Fruit fly (Drosophila melanogaster) whole organism, embryonic: ENCODE results near the gene CSN6.

ENCODE experiments used
- CG12071 ChIP-seq: fragments of 200-800 bp; sonication (Bioruptor generic); optimal IDR thresholded peaks from 3 replicates; lab custom pipeline; 2018; ENCODE audit warnings: missing biosample characterization, mild to moderate bottlenecking, missing genetic modification characterization
- CG12155 ChIP-seq: fragments of 200-800 bp; sonication (Bioruptor generic); optimal IDR thresholded peaks from 3 replicates; lab custom pipeline; 2016; ENCODE audit warnings: missing biosample characterization, missing genetic modification characterization
- CG12299 ChIP-seq: fragments of 200-800 bp; sonication (Bioruptor generic); optimal IDR thresholded peaks from 2 replicates; lab custom pipeline; 2018; ENCODE audit warnings: missing biosample characterization, mild to moderate bottlenecking, missing genetic modification characterization
- CG12942 ChIP-seq: fragments of 200-800 bp; sonication (Bioruptor generic); optimal IDR thresholded peaks from 3 replicates; lab custom pipeline; 2016; ENCODE audit warnings: missing biosample characterization, missing genetic modification characterization
- CG13287 ChIP-seq: fragments of 200-800 bp; sonication (Bioruptor generic); IDR thresholded peaks from 2 replicates; pipeline ENCODE4 v1.3.6; 2022; ENCODE audit warnings: missing biosample characterization, missing genetic modification characterization; ENCODE audit not compliant: partially characterized antibody
- CG13424 ChIP-seq: fragments of 200-800 bp; sonication (Bioruptor generic); optimal IDR thresholded peaks from 2 replicates; lab custom pipeline; 2019; ENCODE audit warnings: missing biosample characterization, mild to moderate bottlenecking, missing genetic modification characterization, moderate library complexity
- CG13775 ChIP-seq: fragments of 200-800 bp; sonication (Bioruptor generic); optimal IDR thresholded peaks from 3 replicates; lab custom pipeline; 2017; ENCODE audit warnings: missing biosample characterization, mild to moderate bottlenecking, missing genetic modification characterization
- CG14860 ChIP-seq: fragments of 200-800 bp; sonication (Bioruptor generic); IDR thresholded peaks from 3 replicates; pipeline ENCODE4 v1.3.6; 2022; ENCODE audit warnings: missing biosample characterization, missing genetic modification characterization; ENCODE audit not compliant: partially characterized antibody
- CG15011 ChIP-seq: fragments of 200-800 bp; sonication (Bioruptor generic); optimal IDR thresholded peaks from 3 replicates; lab custom pipeline; 2018; ENCODE audit warnings: missing biosample characterization, mild to moderate bottlenecking, missing genetic modification characterization
- CG1602 ChIP-seq: fragments of 200-800 bp; sonication (Bioruptor generic); optimal IDR thresholded peaks from 3 replicates; lab custom pipeline; 2016; ENCODE audit warnings: missing biosample characterization, missing genetic modification characterization
- CG16863 ChIP-seq: fragments of 200-800 bp; sonication (Bioruptor generic); optimal IDR thresholded peaks from 3 replicates; lab custom pipeline; 2016; ENCODE audit warnings: missing biosample characterization, missing genetic modification characterization
- CG17361 ChIP-seq: fragments of 200-800 bp; sonication (Bioruptor generic); IDR thresholded peaks from 3 replicates; pipeline ENCODE4 v1.3.6; 2022; ENCODE audit warnings: missing biosample characterization, missing genetic modification characterization
- CG2889 ChIP-seq: fragments of 200-800 bp; sonication (Bioruptor generic); IDR thresholded peaks from 3 replicates; pipeline ENCODE4 v1.3.6; 2022; ENCODE audit warnings: missing biosample characterization, missing genetic modification characterization
- CG30431 ChIP-seq: fragments of 200-800 bp; sonication (Bioruptor generic); optimal IDR thresholded peaks from 2 replicates; lab custom pipeline; 2017; ENCODE audit warnings: missing biosample characterization, missing genetic modification characterization
- CG3847 ChIP-seq: fragments of 200-800 bp; sonication (Bioruptor generic); IDR thresholded peaks from 2 replicates; pipeline ENCODE4 v1.3.6; 2022; ENCODE audit warnings: missing biosample characterization, missing genetic modification characterization
- CG4404 ChIP-seq: fragments of 200-800 bp; sonication (Bioruptor generic); IDR thresholded peaks from 2 replicates; pipeline ENCODE4 v1.3.6; 2022; ENCODE audit warnings: missing biosample characterization, missing genetic modification characterization
- CG4707 ChIP-seq: fragments of 200-800 bp; sonication (Bioruptor generic); optimal IDR thresholded peaks from 2 replicates; lab custom pipeline; 2018; ENCODE audit warnings: missing biosample characterization, mild to moderate bottlenecking, missing genetic modification characterization, moderate library complexity
- CG5180 ChIP-seq: fragments of 200-800 bp; sonication (Bioruptor generic); optimal IDR thresholded peaks from 3 replicates; lab custom pipeline; 2017; ENCODE audit warnings: missing biosample characterization, missing genetic modification characterization, mild to moderate bottlenecking, moderate library complexity, missing genetic modification reagents
- CG5245 ChIP-seq: fragments of 200-800 bp; sonication (Bioruptor generic); optimal IDR thresholded peaks from 3 replicates; lab custom pipeline; 2016; ENCODE audit warnings: missing biosample characterization, missing genetic modification characterization
- CG6272 ChIP-seq: fragments of 200-800 bp; sonication (Bioruptor generic); IDR thresholded peaks from 2 replicates; pipeline ENCODE4 v1.3.6; 2022; ENCODE audit warnings: missing biosample characterization, missing genetic modification characterization
- CG6654 ChIP-seq: fragments of 200-800 bp; sonication (Bioruptor generic); optimal IDR thresholded peaks from 2 replicates; lab custom pipeline; 2017; ENCODE audit warnings: missing biosample characterization, mild to moderate bottlenecking, missing genetic modification characterization
- CG6791 ChIP-seq: fragments of 200-800 bp; sonication (Bioruptor generic); IDR thresholded peaks from 3 replicates; pipeline ENCODE4 v1.3.6; 2022; ENCODE audit warnings: missing biosample characterization, missing genetic modification characterization; ENCODE audit not compliant: partially characterized antibody
- CG9609 ChIP-seq: fragments of 200-800 bp; sonication (Bioruptor generic); optimal IDR thresholded peaks from 3 replicates; lab custom pipeline; 2016; ENCODE audit warnings: missing biosample characterization, missing genetic modification characterization
- CG9876 ChIP-seq: fragments of 200-800 bp; sonication (Bioruptor generic); optimal IDR thresholded peaks from 2 replicates; lab custom pipeline; 2016; ENCODE audit warnings: missing biosample characterization, missing genetic modification characterization
- Dip2 ChIP-seq: fragments of 200-800 bp; sonication (Bioruptor generic); IDR thresholded peaks from 2 replicates; pipeline ENCODE4 v1.3.6; 2022; ENCODE audit warnings: missing biosample characterization, missing genetic modification characterization
- Drgx ChIP-seq: fragments of 200-800 bp; sonication (Bioruptor generic); IDR thresholded peaks from 2 replicates; pipeline ENCODE4 v1.3.6; 2022; ENCODE audit warnings: missing biosample characterization, missing genetic modification characterization
- Fer2 ChIP-seq: fragments of 200-800 bp; sonication (Bioruptor generic); optimal IDR thresholded peaks from 2 replicates; lab custom pipeline; 2018; ENCODE audit warnings: missing biosample characterization, mild to moderate bottlenecking, missing genetic modification characterization, moderate library complexity
- Lim3 ChIP-seq: fragments of 200-800 bp; sonication (Bioruptor generic); IDR thresholded peaks from 2 replicates; pipeline ENCODE4 v1.3.6; 2022; ENCODE audit warnings: missing biosample characterization, missing genetic modification characterization
- Mrtf ChIP-seq: fragments of 200-800 bp; sonication (Bioruptor generic); IDR thresholded peaks from 3 replicates; pipeline ENCODE4 v1.3.6; 2022; ENCODE audit warnings: missing biosample characterization, missing genetic modification characterization
- Myb ChIP-seq: fragments of 200-800 bp; sonication (Bioruptor generic); optimal IDR thresholded peaks from 2 replicates; lab custom pipeline; 2016; ENCODE audit warnings: missing biosample characterization, missing genetic modification characterization
- NFAT ChIP-seq: fragments of 200-800 bp; sonication (Bioruptor generic); IDR thresholded peaks from 2 replicates; pipeline ENCODE4 v1.3.6; 2022; ENCODE audit warnings: missing biosample characterization, missing genetic modification characterization
- Sox100B ChIP-seq: fragments of 200-800 bp; sonication (Bioruptor generic); optimal IDR thresholded peaks from 3 replicates; lab custom pipeline; 2018; ENCODE audit warnings: missing biosample characterization, mild to moderate bottlenecking, missing genetic modification characterization
- Stat92E ChIP-seq, 3 experiments: fragments of >200 bp in 2 of 3; fragments of 200-800 bp in 1 of 3; sonication (Bioruptor generic) in 1 of 3; optimal IDR thresholded peaks; 2 replicates each; lab custom pipeline; 2017 to 2019; ENCODE audit warnings: missing biosample characterization in 3 of 3, missing genetic modification characterization in 3 of 3, mild to moderate bottlenecking in 1 of 3, moderate library complexity in 1 of 3
- bcd ChIP-seq: fragments of 200-800 bp; sonication (Bioruptor generic); optimal IDR thresholded peaks from 2 replicates; lab custom pipeline; 2017; ENCODE audit warnings: missing biosample characterization, mild to moderate bottlenecking, missing genetic modification characterization
- br ChIP-seq: fragments of >200 bp; optimal IDR thresholded peaks from 2 replicates; lab custom pipeline; 2017
- btn ChIP-seq: fragments of 200-800 bp; sonication (Bioruptor generic); optimal IDR thresholded peaks from 2 replicates; lab custom pipeline; 2016; ENCODE audit warnings: missing biosample characterization, missing genetic modification characterization
- corto ChIP-seq: fragments of 200-800 bp; sonication (Bioruptor generic); optimal IDR thresholded peaks from 2 replicates; lab custom pipeline; 2016; ENCODE audit warnings: missing biosample characterization, mild to moderate bottlenecking, missing genetic modification characterization, moderate library complexity
- gfzf ChIP-seq: fragments of 200-800 bp; sonication (Bioruptor generic); optimal IDR thresholded peaks from 2 replicates; lab custom pipeline; 2016; ENCODE audit warnings: missing biosample characterization, mild to moderate bottlenecking, missing genetic modification characterization, moderate library complexity
- hth ChIP-seq: fragments of >200 bp; optimal IDR thresholded peaks from 2 replicates; lab custom pipeline; 2017; ENCODE audit warnings: inconsistent platforms
- ind ChIP-seq: fragments of 200-800 bp; sonication (Bioruptor generic); optimal IDR thresholded peaks from 3 replicates; lab custom pipeline; 2016; ENCODE audit warnings: missing biosample characterization, missing genetic modification characterization
- knrl ChIP-seq: fragments of 200-800 bp; sonication (Bioruptor generic); IDR thresholded peaks from 3 replicates; pipeline ENCODE4 v1.3.6; 2022; ENCODE audit warnings: missing biosample characterization, missing genetic modification characterization; ENCODE audit not compliant: partially characterized antibody
- nerfin-1 ChIP-seq: fragments of 200-800 bp; sonication (Bioruptor generic); optimal IDR thresholded peaks from 3 replicates; lab custom pipeline; 2019; ENCODE audit warnings: missing biosample characterization, mild to moderate bottlenecking, missing genetic modification characterization, moderate library complexity
- nmo ChIP-seq: fragments of 200-800 bp; sonication (Bioruptor generic); optimal IDR thresholded peaks from 2 replicates; lab custom pipeline; 2018; ENCODE audit warnings: missing biosample characterization, mild to moderate bottlenecking, missing genetic modification characterization, moderate library complexity
- oc ChIP-seq: fragments of 200-800 bp; sonication (Bioruptor generic); optimal IDR thresholded peaks from 2 replicates; lab custom pipeline; 2018; ENCODE audit warnings: missing biosample characterization, mild to moderate bottlenecking, missing genetic modification characterization, moderate library complexity
- org-1 ChIP-seq: fragments of 200-800 bp; sonication (Bioruptor generic); optimal IDR thresholded peaks from 2 replicates; lab custom pipeline; 2017; ENCODE audit warnings: missing biosample characterization, missing genetic modification characterization
- pzg ChIP-seq: fragments of 200-800 bp; sonication (Bioruptor generic); optimal IDR thresholded peaks from 3 replicates; lab custom pipeline; 2018; ENCODE audit warnings: missing biosample characterization, mild to moderate bottlenecking, missing genetic modification characterization, moderate library complexity
- schlank ChIP-seq: fragments of 200-800 bp; sonication (Bioruptor generic); optimal IDR thresholded peaks from 2 replicates; lab custom pipeline; 2018; ENCODE audit warnings: missing biosample characterization, mild to moderate bottlenecking, missing genetic modification characterization
- sr ChIP-seq: fragments of 200-800 bp; sonication (Bioruptor generic); IDR thresholded peaks from 3 replicates; pipeline ENCODE4 v1.3.6; 2022; ENCODE audit warnings: missing biosample characterization, missing genetic modification characterization
- vfl ChIP-seq: fragments of 200-800 bp; sonication (Bioruptor generic); optimal IDR thresholded peaks from 2 replicates; lab custom pipeline; 2016; ENCODE audit warnings: missing biosample characterization, missing genetic modification characterization
- wdn ChIP-seq: fragments of 200-800 bp; sonication (Bioruptor generic); IDR thresholded peaks from 2 replicates; pipeline ENCODE4 v1.3.6; 2022; ENCODE audit warnings: missing biosample characterization, missing genetic modification characterization
- zfh2 ChIP-seq: fragments of 200-800 bp; sonication (Bioruptor generic); optimal IDR thresholded peaks from 2 replicates; lab custom pipeline; 2016; ENCODE audit warnings: missing biosample characterization, missing genetic modification characterization

The CSN6 gene

dm6 chr3R:22587419-22587963 is 6.9 kb downstream of the CSN6 start, which contains the start of gene Efa6 (continued):
- TF ChIP-seq CG1602 (GFP tag; lab: Kevin White, UChicago) (peak; percentile 31), org-1 (GFP tag; lab: Kevin White, UChicago) (no peak), bcd (GFP tag; lab: Kevin White, UChicago) (peak; percentile 51), CG12942 (GFP tag; lab: Kevin White, UChicago) (peak; percentile 41), nerfin-1 (peak; percentile 43), oc (tag; lab: Kevin White, UChicago) (no peak), sr (GFP tag; lab: Robert Waterston, UW) (no peak), gfzf (peak; percentile 22), br (no peak), Fer2 (no peak), Drgx (GFP tag; lab: Robert Waterston, UW) (no peak), CG17361 (GFP tag; lab: Robert Waterston, UW) (peak; percentile 64), CG13775 (peak; percentile 64), CG5245 (GFP tag; lab: Kevin White, UChicago) (no peak), knrl (peak; percentile 97), btn (no peak), Sox100B (no peak), vfl (GFP tag; lab: Kevin White, UChicago) (no peak), ind (GFP tag; lab: Kevin White, UChicago) (peak; percentile 48), Lim3 (GFP tag; lab: Robert Waterston, UW) (no peak), CG30431 (GFP tag; lab: Kevin White, UChicago) (no peak), CG5180 (GFP tag; lab: Kevin White, UChicago) (no peak), Myb (peak; percentile 88), CG15011 (GFP tag; lab: Kevin White, UChicago) (no peak), CG12155 (GFP tag; lab: Kevin White, UChicago) (peak; percentile 63), CG9876 (GFP tag; lab: Kevin White, UChicago) (no peak), Mrtf (no peak), CG14860 (peak; percentile 91), CG6654 (GFP tag; lab: Kevin White, UChicago) (no peak), hth (lab: Kevin White, UChicago) (no peak), CG4404 (no peak), CG16863 (GFP tag; lab: Kevin White, UChicago) (no peak), pzg (GFP tag; lab: Kevin White, UChicago) (peak; percentile 81), CG2889 (GFP tag; lab: Robert Waterston, UW) (no peak), nmo (GFP tag; lab: Kevin White, UChicago) (peak; percentile 76), CG6791 (GFP tag; lab: Robert Waterston, UW) (peak; percentile 87), wdn (GFP tag; lab: Robert Waterston, UW) (no peak), CG4707 (no peak), CG3847 (GFP tag; lab: Robert Waterston, UW) (peak; percentile 79), corto (GFP tag; lab: Kevin White, UChicago) (no peak), zfh2 (peak; percentile 33), CG12299 (tag; lab: Kevin White, UChicago) (peak; percentile 75), Stat92E (GFP tag; optimal IDR thresholded peaks at IDR 0.05; lab: Kevin White, UChicago) (peak in 1 of 3 experiments; percentile 62), CG13424 (tag; lab: Kevin White, UChicago) (peak; percentile 57), NFAT (GFP tag; lab: Robert Waterston, UW) (no peak), CG9609 (GFP tag; lab: Kevin White, UChicago) (peak; percentile 52), CG13287 (peak; percentile 98), Dip2 (GFP tag; lab: Robert Waterston, UW) (no peak), CG12071 (GFP tag; lab: Kevin White, UChicago) (no peak), CG6272 (GFP tag; lab: Robert Waterston, UW) (0 out of 2 replicates have a peak, but pooled peaks have one; percentile 5), schlank (peak; percentile 2)
